Worm (Caenorhabditis elegans) whole organism, L4 larva: ENCODE data around the gene C50H11.13.

Experiments
- aly-2 ChIP-seq: sonication (generic microtip); optimal IDR thresholded peaks from 2 replicates; lab custom pipeline; 2018; ENCODE audit warnings: missing biosample characterization, missing genetic modification characterization
- ama-1 ChIP-seq: fragments of 150-350 bp; optimal IDR thresholded peaks from 2 replicates; lab custom pipeline; 2014; ENCODE audit warnings: inconsistent platforms, mixed read lengths
- duxl-1 ChIP-seq: sonication (generic microtip); optimal IDR thresholded peaks from 2 replicates; lab custom pipeline; 2016; ENCODE audit warnings: mild to moderate bottlenecking, missing genetic modification characterization, moderate library complexity, missing compliant biosample characterization; ENCODE audit not compliant: poor library complexity
- hlh-30 ChIP-seq: sonication (generic microtip); optimal IDR thresholded peaks from 2 replicates; lab custom pipeline; 2017; ENCODE audit warnings: antibody characterized with exemption, mild to moderate bottlenecking, missing genetic modification characterization, missing compliant biosample characterization; ENCODE audit not compliant: insufficient read depth
- nhr-11 ChIP-seq: fragments of 150-350 bp; optimal IDR thresholded peaks from 2 replicates; lab custom pipeline; 2014; ENCODE audit warnings: missing biosample characterization, missing genetic modification characterization
- snpc-1.2 ChIP-seq: fragments of 200-800 bp; sonication (Bioruptor generic); IDR thresholded peaks from 2 replicates; pipeline ENCODE4 v1.3.6; 2022; ENCODE audit warnings: missing genetic modification reagents, missing genetic modification characterization, missing compliant biosample characterization

DNA sequence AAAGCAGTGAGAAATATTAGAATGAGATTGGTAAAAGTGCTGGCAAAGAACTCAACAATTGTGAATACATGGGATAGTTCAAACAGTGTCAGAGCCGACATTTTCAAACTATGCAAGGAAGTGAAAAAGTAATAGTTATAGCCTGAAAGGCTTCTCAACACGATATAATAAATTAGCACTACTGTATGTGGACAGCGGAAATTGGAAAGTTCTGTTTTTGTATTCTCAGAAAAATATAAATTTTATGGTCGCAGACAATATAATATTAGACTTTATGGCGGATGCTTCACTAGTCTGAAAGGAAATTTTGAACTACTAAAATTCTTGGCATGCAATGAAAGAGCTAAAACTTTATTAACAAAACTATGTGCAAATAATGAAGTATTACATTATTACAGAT lies 34.4 kb upstream of the C50H11.13 start, which contains the start of gene str-69:
- no peak for TF ChIP-seq snpc-1.2
- TF ChIP-seq hlh-30 (tag; lab: Kevin White, UChicago) = no peak
- no peak for TF ChIP-seq ama-1 (lab: Kevin White, UChicago)
- no peak for TF ChIP-seq duxl-1 (tag; lab: Kevin White, UChicago)
- no peak for TF ChIP-seq nhr-11 (tag; lab: Kevin White, UChicago)
- no peak for TF ChIP-seq aly-2 (tag; lab: Kevin White, UChicago)
